Worm (Caenorhabditis elegans) whole organism, dauer: ENCODE data around the gene flp-34.

Experiments used
- unc-62 ChIP-seq: sonication (generic microtip); optimal IDR thresholded peaks from 2 replicates; lab custom pipeline; 2017; ENCODE audit warnings: missing biosample characterization, missing genetic modification reagents, missing genetic modification characterization

flp-34 gene

DNA sequence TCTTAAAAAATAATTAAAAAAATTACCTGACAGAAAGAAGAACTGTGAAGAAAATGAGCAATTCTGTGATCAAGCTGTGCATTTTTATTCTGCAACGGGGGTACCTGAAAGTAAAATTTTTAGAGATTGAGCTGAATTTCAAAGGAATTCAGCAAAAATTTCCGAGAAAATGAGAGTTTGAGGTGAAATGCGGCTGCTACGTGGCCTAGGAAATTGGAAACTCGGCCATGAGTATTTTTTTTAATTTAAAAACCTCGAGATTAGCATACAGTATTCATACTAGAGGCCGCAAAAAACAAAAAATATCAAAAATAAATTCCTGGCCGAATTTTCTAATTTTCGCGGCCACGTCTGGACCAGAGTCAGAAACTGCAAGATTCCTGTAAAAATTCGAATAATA lies at the start of gene flp-34:
TSS of gene flp-34 (minus strand) at position 101 of the 400 bp plus-strand sequence.
- no peak for TF ChIP-seq unc-62 (GFP tag; lab: Kevin White, UChicago)

DNA sequence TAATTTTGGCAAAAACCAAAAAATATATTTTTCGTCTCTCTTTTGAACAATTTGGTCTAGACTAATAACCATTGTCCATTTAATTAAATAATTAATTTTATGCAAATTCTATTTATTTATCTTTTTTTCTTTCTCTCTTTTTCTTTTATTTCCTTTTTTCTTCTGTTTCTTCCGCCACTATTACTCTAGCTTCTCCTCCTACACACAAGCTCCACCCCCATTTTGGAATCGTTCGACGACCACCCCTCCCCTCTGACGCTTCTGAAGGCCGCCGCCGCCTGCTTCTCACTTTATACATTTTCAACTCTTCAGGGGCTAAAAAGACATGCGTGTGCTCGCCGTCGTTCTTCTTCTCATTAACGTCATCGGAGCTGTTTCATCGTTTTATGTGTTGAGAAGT lies 41.7 kb upstream of the flp-34 start, which contains the start of gene K10C9.1:
TSS of gene K10C9.1 (plus strand) at position 301 of the 400 bp plus-strand sequence.
- no peak for TF ChIP-seq unc-62 (GFP tag; lab: Kevin White, UChicago)

DNA sequence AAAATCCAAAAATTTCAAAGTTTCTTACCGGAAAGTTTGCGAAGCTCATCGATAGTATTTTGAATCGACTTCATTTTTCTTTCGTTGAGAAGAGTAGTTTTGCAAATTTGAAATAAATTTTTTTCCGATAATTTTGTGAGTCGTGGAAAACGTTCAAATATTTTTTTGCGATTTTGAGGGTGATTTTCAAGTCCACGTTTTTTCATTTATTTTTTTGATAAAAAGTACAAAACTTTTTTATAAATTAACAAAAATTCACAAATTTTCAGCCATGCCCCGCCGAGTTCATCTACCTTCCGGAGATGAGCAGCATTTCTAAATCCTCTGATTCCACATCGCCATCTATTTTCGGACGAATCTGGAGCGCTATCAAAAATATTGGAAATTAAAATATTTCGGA lies 34.3 kb upstream of the flp-34 start, which contains the start of gene K10C9.7:
TSS of gene K10C9.7 (minus strand) at position 101 of the 400 bp plus-strand sequence.
- TF ChIP-seq unc-62 (GFP tag; lab: Kevin White, UChicago), result no peak

DNA sequence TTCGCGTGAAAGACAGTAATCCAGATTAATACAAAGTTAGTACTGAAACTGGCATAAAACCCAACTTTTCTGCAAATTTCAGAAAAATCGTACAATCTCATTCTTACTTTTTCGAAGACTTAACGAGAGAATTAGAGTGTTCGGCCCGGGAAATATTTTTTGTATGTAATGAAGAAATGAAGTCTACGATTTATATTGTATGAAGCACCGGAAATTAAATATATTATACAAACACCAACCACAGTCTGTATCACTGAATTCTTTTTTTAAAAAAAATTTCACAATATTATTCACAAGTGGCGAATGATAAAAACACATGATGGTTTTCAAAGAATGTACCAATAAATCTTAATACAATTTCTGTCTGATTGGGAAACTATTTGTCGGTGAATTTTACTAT lies 31.3 kb upstream of the flp-34 start, which contains the start of gene str-67:
TSS of gene str-67 (minus strand) at position 101 of the 400 bp plus-strand sequence.
- no peak for TF ChIP-seq unc-62 (GFP tag; lab: Kevin White, UChicago)

DNA sequence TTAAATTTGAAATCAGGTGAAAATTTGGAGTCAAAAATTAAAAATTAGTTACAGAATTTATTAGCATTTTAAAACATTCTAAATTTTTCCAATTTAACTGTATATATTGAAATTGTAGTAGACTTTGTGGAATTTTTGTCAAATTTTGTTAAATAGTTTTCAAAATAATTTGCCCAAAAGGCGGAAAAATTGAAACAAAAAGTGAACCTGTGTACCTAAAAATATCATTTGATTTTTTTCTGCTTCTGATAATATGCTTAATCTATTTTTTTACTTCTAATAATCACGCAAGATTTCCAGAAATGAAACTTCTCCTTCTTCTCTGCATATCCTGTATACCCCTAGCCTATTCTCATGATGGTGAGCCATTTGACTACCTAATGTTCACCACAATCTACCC lies 28.1 kb upstream of the flp-34 start, which contains the start of gene rnst-2:
TSS of gene rnst-2 (plus strand) at position 301 of the 400 bp plus-strand sequence.
- no peak for TF ChIP-seq unc-62 (GFP tag; lab: Kevin White, UChicago)

DNA sequence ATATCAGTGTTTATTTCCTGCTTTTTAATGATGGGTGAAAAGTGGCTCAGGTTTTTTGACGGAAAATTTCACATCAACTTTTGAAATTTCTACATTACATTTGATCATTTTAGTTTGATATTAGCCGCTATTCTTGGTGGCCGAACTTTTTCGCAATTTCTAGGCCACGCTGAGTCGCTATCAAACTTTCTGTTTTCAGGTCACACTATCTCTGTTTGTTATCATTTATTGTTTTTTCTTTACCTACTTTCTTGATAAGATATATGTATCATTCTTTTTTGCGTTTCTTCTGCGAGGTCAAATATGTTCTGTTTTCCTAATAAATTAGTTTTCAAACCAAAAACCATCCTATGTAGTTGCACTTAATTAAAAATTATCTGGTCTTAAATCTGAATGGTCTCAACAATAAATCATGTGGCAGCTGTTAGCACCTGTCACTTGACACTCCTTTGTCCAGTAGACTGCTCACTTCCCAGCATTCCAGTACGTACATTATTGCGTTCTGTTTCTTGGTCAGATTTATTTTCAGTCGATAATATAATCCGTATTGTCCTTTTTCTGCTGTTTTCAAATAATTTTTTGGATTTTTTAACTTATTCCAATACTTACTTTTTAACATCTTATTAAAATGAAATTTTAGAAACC lies 27.1 kb upstream of the flp-34 start:
- no peak for TF ChIP-seq unc-62 (GFP tag; lab: Kevin White, UChicago)

DNA sequence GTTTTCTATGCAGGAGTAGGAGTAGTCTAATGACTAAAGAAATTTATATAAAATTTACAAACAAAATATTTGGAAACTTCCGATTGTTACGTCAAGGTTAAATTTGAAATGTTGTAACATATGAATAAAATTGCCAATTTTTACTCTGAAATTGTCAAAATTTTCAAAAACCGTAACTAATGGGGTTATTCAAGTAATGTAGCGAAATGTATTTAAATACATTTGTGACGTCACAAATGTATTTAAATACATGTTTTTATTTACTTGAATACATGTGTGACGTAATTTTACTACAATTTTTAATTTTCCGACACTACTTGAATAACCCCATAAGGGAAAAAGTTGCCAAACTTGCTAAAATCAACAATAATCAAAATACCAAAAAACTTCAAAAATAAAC lies 20.2 kb upstream of the flp-34 start:
- no peak for TF ChIP-seq unc-62 (GFP tag; lab: Kevin White, UChicago)

DNA sequence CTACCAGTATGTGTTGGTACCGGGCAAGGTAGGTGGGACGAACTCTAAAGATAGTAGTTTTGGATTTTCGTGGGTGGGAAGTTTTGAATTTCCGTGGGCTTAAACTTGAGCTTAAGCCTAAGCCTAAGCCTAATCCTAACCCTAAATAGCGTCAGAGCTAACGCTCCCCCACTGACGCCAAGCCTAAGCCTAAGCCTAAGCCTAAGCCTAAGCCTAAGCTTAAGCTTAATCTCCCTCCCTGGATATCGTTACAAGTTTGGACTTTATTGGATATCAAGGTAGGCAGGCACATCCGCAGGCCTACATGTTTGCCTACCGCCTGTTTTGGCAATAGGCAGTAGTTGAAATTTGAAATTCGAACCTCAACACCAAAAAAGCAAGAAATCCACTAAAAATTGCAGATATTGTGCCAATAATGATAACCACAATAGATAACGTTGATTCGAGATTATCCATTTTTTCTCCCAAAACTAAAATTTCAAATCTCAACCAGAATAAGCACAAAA lies 19.4 kb upstream of the flp-34 start, which contains the start of gene K10C9.4:
TSS of gene K10C9.4 (minus strand) at position 456 of the 506 bp plus-strand sequence.
- no peak for TF ChIP-seq unc-62 (GFP tag; lab: Kevin White, UChicago)

DNA sequence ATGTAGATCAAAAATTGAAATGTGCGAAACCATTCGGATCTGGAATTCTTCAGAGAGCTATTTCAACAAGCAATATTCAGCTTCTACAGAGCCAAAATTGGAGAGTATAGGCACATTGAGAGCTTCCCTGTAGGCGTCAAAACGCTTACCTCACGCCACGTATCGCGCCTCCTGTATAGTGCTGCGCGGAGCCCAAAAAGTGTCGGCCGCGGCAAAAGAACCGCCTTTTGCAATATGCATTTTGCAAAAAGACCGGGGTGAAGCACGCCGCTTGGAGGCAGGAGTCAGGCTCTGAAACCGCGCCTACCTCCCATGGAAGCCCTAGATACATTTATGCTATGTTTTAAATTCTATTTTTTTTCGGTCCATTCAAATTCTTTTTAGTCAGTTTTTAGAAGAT lies 18.4 kb upstream of the flp-34 start:
- TF ChIP-seq unc-62 (GFP tag; lab: Kevin White, UChicago), result no peak

DNA sequence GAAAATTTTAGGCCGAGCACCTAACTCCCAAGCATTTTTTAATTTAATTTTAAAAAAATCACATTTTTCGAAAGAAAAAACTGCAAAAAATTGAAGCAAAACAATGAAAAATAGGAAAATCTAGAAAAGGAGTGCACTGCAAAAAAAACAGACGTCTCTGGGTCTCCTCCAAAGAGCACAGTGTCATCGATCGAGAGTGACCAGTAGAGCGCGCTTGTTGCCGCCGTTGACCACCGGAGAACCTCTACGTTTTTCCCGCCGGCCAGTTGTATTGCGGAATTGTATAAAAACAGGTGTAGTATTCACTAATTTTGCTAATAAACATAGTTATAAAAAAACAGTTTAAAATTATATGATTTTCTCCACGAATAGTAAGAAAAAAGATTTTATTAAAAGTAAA lies 16.1 kb upstream of the flp-34 start:
- no peak for TF ChIP-seq unc-62 (GFP tag; lab: Kevin White, UChicago)

DNA sequence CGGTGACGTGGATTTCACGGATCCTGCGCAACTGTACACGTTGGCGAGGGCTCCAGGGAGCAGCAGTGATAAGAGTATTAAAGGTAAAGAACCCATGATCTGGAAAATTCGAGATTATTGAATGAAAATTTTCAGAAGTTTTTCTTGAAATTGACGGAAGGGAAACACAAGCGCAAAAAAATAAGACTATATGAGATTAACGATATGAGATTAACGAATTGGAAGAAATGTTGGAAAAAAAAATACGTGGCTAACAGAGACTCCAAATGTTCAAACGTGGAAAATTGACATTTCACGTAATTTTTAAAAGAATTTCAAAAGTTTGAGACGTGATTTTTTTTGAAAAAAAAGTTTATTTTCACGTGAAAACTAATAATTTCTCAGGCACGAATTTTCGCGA lies 15.3 kb upstream of the flp-34 start, which contains the start of gene nra-4:
TSS of gene nra-4 (minus strand) at position 101 of the 400 bp plus-strand sequence.
- no peak for TF ChIP-seq unc-62 (GFP tag; lab: Kevin White, UChicago)

DNA sequence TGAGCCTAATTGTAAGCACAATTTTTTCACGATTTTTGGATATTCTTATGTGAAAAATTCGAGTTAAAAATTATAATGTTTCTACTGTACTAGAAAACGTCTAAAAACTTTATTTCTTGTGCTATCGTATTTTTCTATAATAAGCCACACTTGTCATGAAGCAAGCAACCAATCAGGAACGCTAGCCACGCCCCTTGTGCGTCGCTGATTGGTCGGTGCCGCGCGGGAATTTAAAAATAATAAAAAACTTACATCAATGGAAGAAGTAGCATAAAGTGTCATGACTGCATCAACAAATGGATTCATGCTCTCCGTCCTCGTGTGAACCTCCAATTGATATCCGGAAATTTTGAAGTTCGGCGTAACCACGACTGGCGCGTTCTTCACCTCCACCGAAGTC lies 14.0 kb upstream of the flp-34 start:
- TF ChIP-seq unc-62 (GFP tag; lab: Kevin White, UChicago), result no peak

DNA sequence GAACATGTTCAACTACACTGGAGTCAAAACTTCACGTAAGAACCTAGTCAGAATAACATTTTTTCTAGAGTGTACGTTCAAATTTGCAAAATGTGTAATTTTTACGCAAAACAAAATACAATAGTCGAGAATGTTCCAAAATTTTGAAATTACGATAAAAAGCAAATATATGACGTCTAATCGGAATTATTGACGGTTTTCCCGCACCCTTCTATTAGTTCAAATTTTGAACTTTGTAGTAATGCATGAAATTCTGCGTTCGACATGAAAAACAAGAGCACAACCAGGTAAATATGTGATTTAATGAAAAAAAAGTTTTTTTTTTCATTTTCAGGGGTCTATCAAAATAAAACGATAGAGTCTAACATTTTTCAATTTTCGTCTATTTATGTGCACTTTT lies 4.9 kb upstream of the flp-34 start:
- no peak for TF ChIP-seq unc-62 (GFP tag; lab: Kevin White, UChicago)

DNA sequence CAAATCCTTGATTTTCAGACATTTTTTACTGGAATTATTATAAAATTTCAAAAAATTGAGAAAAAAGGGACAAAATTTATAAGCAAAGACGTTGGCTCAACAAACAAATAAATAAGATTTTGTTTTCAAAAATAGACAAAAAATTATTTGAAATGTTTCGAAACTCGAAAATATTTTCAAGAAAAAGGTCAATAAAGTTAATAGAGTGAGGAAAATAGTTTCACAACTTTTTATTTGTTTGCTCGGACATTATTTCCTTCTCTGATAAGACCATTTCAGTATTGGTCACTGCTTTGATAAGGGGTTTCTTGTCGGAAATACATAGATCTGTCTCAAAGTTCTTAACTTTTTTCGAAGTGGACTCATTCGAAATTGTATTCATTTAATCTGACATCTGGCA lies 6.2 kb downstream of the flp-34 start, which contains the start of gene R09A1.3:
TSS of gene R09A1.3 (minus strand) at position 31 of the 400 bp plus-strand sequence.
- TF ChIP-seq unc-62 (GFP tag; lab: Kevin White, UChicago), result no peak

DNA sequence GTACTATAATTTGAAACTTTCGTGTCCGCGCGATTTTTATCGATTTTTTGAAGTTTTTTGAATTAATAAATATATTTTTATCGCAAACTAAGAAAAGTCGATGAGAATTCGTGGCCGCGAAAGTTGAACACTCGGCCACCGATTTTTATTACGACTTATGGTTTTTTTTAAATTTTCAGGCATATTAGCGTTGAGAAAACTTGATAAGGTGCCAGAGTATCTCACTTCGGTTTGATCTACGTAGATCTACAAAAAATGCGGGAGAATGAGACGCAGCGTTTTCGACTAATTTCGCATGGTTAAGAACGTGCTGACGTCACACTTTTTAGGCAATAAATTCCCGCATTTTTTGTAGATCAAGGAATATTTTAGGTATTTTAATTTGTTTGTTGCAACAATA lies 9.8 kb downstream of the flp-34 start, which contains the start of gene pei-2:
TSS of gene pei-2 (minus strand) at position 101 of the 400 bp plus-strand sequence.
- TF ChIP-seq unc-62 (GFP tag; lab: Kevin White, UChicago), result no peak

DNA sequence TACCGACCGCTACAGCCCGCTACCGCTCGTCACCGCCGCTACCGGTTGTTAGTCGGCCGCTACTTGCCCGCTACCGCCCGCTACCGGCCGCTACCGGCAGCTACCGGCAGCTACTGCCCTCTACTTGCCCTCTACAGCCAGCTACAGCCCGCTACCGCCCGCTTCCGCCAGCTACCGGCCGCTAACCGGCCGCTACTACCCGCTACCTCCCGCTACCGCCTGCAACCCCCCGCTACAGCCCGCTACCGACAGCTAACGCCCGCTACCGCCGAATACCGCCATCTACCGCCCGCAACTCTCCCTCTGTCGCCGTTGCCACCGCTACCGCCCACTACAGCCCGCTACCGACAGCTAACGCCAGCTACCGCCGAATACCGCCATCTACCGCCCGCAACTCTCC lies 11.7 kb downstream of the flp-34 start:
- TF ChIP-seq unc-62 (GFP tag; lab: Kevin White, UChicago), result no peak

DNA sequence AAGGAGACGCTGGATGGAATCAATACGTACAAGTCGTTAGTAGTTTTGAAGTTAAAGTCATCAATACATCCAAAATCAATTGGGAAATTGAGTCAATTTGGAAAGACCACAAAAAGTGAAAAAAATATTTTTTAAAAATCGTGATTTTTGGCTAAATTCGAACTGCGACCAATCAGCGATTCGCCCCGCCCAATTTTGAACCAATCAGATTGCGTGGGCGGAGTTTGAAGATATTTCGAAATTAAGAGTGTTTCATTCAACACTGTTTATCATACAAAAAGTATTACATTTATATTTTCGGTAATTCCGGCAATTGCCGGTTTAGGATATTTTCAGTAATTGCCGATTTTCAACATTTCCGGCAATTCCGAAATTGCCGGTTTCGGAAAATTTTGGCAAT lies 16.0 kb downstream of the flp-34 start:
- no peak for TF ChIP-seq unc-62 (GFP tag; lab: Kevin White, UChicago)
